Worm (Caenorhabditis elegans): ENCODE results near the gene F01G10.9.
A peak's percentile ranks its signal among the peaks of the same experiment; 100 is the strongest.

The F01G10.9 gene

DNA sequence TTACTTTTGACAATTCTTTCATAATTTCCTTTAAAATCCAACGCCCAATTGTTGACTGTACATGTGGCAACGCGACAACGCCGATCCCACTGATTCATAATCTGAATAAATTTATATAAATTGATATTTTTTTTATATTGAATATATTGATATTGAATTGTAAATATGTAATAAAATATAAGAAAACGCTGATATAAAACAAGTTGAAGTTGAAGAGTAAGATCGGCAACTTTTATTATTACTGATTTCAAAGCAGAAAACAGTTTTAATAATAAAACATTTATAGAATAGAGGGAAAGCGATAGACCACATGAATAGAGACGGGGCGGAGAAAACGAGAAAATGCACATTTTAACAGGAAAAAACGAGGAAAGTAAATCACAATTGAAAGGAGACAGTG is 40.2 kb downstream of the F01G10.9 start, which contains the start of gene qns-1:
Gene qns-1 (minus strand): TSS at position 101 of the 400 bp plus-strand sequence.
- no peak for TF ChIP-seq Y22D7AL.16 (tag; optimal IDR thresholded peaks at IDR 0.05)
- TF ChIP-seq npax-4 (tag; optimal IDR thresholded peaks at IDR 0.05), result no peak
- TF ChIP-seq ceh-48 (tag; optimal IDR thresholded peaks at IDR 0.05), result no peak
- TF ChIP-seq gmeb-2 (tag; optimal IDR thresholded peaks at IDR 0.05), result no peak
- TF ChIP-seq pat-9 (tag; optimal IDR thresholded peaks at IDR 0.05), result no peak

ce11 chrIV:10216704-10217296 is 42.7 kb downstream of the F01G10.9 start:
- TF ChIP-seq elt-4 (tag; optimal IDR thresholded peaks at IDR 0.05) (peak; percentile 52), pros-1 (tag; optimal IDR thresholded peaks at IDR 0.05) (no peak), madf-2 (tag; optimal IDR thresholded peaks at IDR 0.05) (no peak), nhr-232 (tag; optimal IDR thresholded peaks at IDR 0.05) (peak; percentile 10)

DNA sequence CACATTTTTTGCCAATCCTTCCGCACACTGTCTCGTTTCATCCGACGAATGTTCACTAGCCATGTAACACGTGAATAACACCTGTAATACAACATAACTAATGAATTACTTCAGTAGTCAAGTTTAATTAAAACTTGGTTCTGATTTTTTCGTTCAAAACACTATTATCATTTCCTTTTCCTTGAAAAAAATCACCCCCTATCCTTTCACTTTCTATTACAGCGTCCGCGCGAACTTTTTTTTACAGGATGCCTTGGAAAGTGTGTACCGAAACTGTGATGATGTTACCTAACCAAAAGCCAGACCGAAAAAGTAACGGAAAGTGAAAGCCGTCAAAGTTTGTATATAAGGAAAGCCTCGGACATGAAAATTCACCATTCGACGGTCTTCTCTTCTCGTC is 43.4 kb downstream of the F01G10.9 start, which contains the start of gene col-124:
Gene col-124 (plus strand): TSS at position 374 of the 400 bp plus-strand sequence.
- TF ChIP-seq unc-3 (GFP tag; conservative IDR thresholded peaks at IDR 0.05), result no peak
- TF ChIP-seq unc-3 (tag; optimal IDR thresholded peaks at IDR 0.05), result no peak
- TF ChIP-seq pha-2 (tag; optimal IDR thresholded peaks at IDR 0.05), result no peak
- no peak for TF ChIP-seq tbx-2 (tag; optimal IDR thresholded peaks at IDR 0.05)
- TF ChIP-seq ceh-2 (tag; optimal IDR thresholded peaks at IDR 0.05), result no peak

DNA sequence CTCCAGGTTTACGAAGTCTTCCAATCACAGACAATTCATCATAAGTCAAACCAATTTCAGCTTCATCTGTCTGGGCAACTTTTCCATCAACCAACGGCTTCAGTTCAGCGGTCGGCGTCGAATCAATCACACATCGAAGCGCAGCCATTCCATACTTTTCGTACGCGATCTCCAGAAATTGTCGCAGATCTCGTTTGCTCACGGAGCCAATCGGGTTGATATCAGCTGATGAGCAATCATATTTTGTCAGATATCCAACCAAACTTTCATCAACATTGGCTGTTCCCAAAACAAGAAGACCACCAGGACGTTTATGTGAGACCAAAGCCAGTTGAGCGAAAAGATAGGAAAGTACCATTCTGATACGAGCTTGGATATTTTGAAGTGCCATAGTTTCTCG is 44.1 kb downstream of the F01G10.9 start:
- TF ChIP-seq pha-4 (tag; optimal IDR thresholded peaks at IDR 0.05) (no peak), hlh-6 (tag; optimal IDR thresholded peaks at IDR 0.05) (no peak), nhr-11 (tag; optimal IDR thresholded peaks at IDR 0.05) (no peak), fax-1 (tag; optimal IDR thresholded peaks at IDR 0.05) (no peak), ceh-30 (tag; optimal IDR thresholded peaks at IDR 0.05) (no peak), ceh-31 (tag; optimal IDR thresholded peaks at IDR 0.05) (no peak), K02D7.2 (tag; optimal IDR thresholded peaks at IDR 0.05) (no peak), ceh-34 (tag; optimal IDR thresholded peaks at IDR 0.05) (no peak), Y22D7AL.16 (tag; optimal IDR thresholded peaks at IDR 0.05) (no peak), ceh-45 (GFP tag; IDR thresholded peaks at IDR 0.05) (no peak), pax-1 (tag; optimal IDR thresholded peaks at IDR 0.05) (no peak), T23F11.4 (GFP tag; optimal IDR thresholded peaks at IDR 0.05) (no peak), unc-3 (GFP tag; conservative IDR thresholded peaks at IDR 0.05) (no peak), unc-3 (tag; optimal IDR thresholded peaks at IDR 0.05) (no peak), sdc-2 (tag; optimal IDR thresholded peaks at IDR 0.05) (no peak), ets-4 (tag; optimal IDR thresholded peaks at IDR 0.05) (no peak), pqm-1 (tag; optimal IDR thresholded peaks at IDR 0.05) (no peak), pros-1 (tag; optimal IDR thresholded peaks at IDR 0.05) (no peak)

DNA sequence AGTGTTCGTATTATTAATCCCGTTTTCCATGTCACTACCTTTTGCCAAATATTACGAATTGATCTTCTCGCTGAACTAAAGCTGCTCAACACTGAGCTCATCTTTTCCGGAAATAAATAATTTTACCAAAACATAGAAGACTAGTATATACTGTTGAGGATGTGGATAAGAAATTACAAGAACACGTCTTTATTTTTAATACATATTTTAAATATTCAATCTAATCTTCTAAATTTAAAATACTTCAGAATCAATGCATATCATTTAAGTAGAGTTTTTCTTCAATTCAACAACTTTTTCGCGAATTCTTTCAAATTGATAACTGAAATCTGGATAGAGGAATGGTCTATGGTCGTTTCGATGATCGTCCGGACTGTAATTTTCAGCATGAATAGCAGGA is 44.6 kb downstream of the F01G10.9 start, which contains the start of gene abt-1:
Gene abt-1 (minus strand): TSS at position 101 of the 400 bp plus-strand sequence.
- TF ChIP-seq pat-9 (tag; optimal IDR thresholded peaks at IDR 0.05) (no peak), ceh-14 (tag; optimal IDR thresholded peaks at IDR 0.05) (no peak), fkh-6 (tag; optimal IDR thresholded peaks at IDR 0.05) (no peak), pha-4 (tag; optimal IDR thresholded peaks at IDR 0.05) (no peak), unc-86 (tag; optimal IDR thresholded peaks at IDR 0.05) (no peak), T23F11.4 (GFP tag; optimal IDR thresholded peaks at IDR 0.05) (no peak), pros-1 (tag; optimal IDR thresholded peaks at IDR 0.05) (no peak), ceh-19 (GFP tag; optimal IDR thresholded peaks at IDR 0.05) (no peak), C08G9.2 (tag; optimal IDR thresholded peaks at IDR 0.05) (no peak), ahr-1 (tag; optimal IDR thresholded peaks at IDR 0.05) (no peak), lim-6 (tag; optimal IDR thresholded peaks at IDR 0.05) (no peak), sox-4 (tag; optimal IDR thresholded peaks at IDR 0.05) (no peak), nhr-11 (tag; optimal IDR thresholded peaks at IDR 0.05) (no peak), dve-1 (tag; optimal IDR thresholded peaks at IDR 0.05) (no peak), nfya-1 (tag; optimal IDR thresholded peaks at IDR 0.05) (no peak), elt-2 (tag; optimal IDR thresholded peaks at IDR 0.05) (no peak), ceh-48 (tag; optimal IDR thresholded peaks at IDR 0.05) (no peak), unc-42 (tag; optimal IDR thresholded peaks at IDR 0.05) (no peak)
